Fruit fly (Drosophila melanogaster) whole organism, pupa: Measurements from ENCODE around the gene Prx1.

Experiments used
- CG13204 ChIP-seq: fragments of 200-800 bp; sonication (Bioruptor generic); optimal IDR thresholded peaks from 2 replicates; lab custom pipeline; 2018; ENCODE audit warnings: missing biosample characterization, mild to moderate bottlenecking, missing genetic modification characterization, moderate library complexity
- CG15710 ChIP-seq: fragments of 200-800 bp; sonication (Bioruptor generic); optimal IDR thresholded peaks from 2 replicates; lab custom pipeline; 2018; ENCODE audit warnings: missing biosample characterization, mild to moderate bottlenecking, missing genetic modification characterization, moderate library complexity
- CG8301 ChIP-seq: fragments of 200-800 bp; sonication (Bioruptor generic); optimal IDR thresholded peaks from 2 replicates; lab custom pipeline; 2018; ENCODE audit warnings: missing biosample characterization, mild to moderate bottlenecking, missing genetic modification characterization
- EcR ChIP-seq: fragments of 200-800 bp; sonication (Bioruptor generic); optimal IDR thresholded peaks from 3 replicates; lab custom pipeline; 2019; ENCODE audit warnings: missing biosample characterization, missing genetic modification characterization, mild to moderate bottlenecking, moderate library complexity, missing genetic modification reagents
- Pif1B ChIP-seq: fragments of 200-800 bp; sonication (Bioruptor generic); optimal IDR thresholded peaks from 3 replicates; lab custom pipeline; 2016; ENCODE audit warnings: missing biosample characterization, missing genetic modification characterization
- Snoo ChIP-seq: fragments of 200-800 bp; sonication (Bioruptor generic); optimal IDR thresholded peaks from 3 replicates; lab custom pipeline; 2017; ENCODE audit warnings: missing biosample characterization, mild to moderate bottlenecking, missing genetic modification characterization, inconsistent platforms

DNA sequence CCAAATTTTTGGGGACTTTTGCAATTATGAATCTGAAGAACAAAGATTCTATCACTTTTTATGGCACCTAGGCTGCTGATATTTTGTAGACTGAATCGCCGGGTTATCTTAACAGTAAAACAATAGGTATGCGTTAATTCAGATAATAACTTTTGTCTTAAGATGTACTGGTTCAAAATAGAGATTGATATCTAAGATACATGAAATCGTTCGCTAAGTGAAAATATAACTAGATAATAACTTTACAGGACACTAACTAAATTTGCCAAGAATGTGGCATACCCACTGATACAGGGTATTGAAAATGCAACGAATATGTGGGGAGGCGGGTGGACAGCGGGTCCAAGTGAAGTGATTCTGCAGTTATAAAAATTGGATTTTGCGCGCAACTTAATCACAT, 15.5 kb upstream of the Prx1 start:
- TF ChIP-seq Snoo (tag; lab: Kevin White, UChicago) (no peak), CG15710 (tag; lab: Kevin White, UChicago) (no peak), EcR (no peak), Pif1B (GFP tag; lab: Kevin White, UChicago) (no peak), CG13204 (no peak), CG8301 (tag; lab: Kevin White, UChicago) (no peak)
